Worm (Caenorhabditis elegans) whole organism, mixed stage, embryonic: ENCODE results near the gene C04A11.2.
A peak's percentile ranks its signal among the peaks of the same experiment; 100 is the strongest.

Experiments used
- M03D4.4 ChIP-seq: sonication (generic microtip); optimal IDR thresholded peaks from 2 replicates; lab custom pipeline; 2017; ENCODE audit warnings: mild to moderate bottlenecking, missing genetic modification characterization, missing compliant biosample characterization
- bed-3 ChIP-seq: fragments of 200-800 bp; sonication (Bioruptor generic); optimal IDR thresholded peaks from 3 replicates; lab custom pipeline; 2018; ENCODE audit warnings: mild to moderate bottlenecking, missing genetic modification characterization, moderate library complexity, missing compliant biosample characterization
- blmp-1 ChIP-seq: fragments of 150-350 bp; optimal IDR thresholded peaks from 2 replicates; lab custom pipeline; 2014; ENCODE audit warnings: missing biosample characterization, missing genetic modification characterization
- ceh-39 ChIP-seq: fragments of 150-350 bp; optimal IDR thresholded peaks from 2 replicates; lab custom pipeline; 2014; ENCODE audit warnings: missing biosample characterization, missing genetic modification characterization
- ceh-43 ChIP-seq: fragments of 200-800 bp; sonication (Bioruptor generic); optimal IDR thresholded peaks from 2 replicates; lab custom pipeline; 2018; ENCODE audit warnings: mild to moderate bottlenecking, missing genetic modification characterization, moderate library complexity, missing compliant biosample characterization
- ceh-83 ChIP-seq: fragments of 200-800 bp; sonication (Bioruptor generic); optimal IDR thresholded peaks from 2 replicates; lab custom pipeline; 2018; ENCODE audit warnings: mild to moderate bottlenecking, missing genetic modification characterization, missing compliant biosample characterization
- ces-1 ChIP-seq: fragments of 150-350 bp; optimal IDR thresholded peaks from 2 replicates; lab custom pipeline; 2014; ENCODE audit warnings: missing biosample characterization, missing genetic modification reagents, missing genetic modification characterization
- cnd-1 ChIP-seq: fragments of 200-800 bp; sonication (Bioruptor generic); optimal IDR thresholded peaks from 2 replicates; lab custom pipeline; 2018; ENCODE audit warnings: mild to moderate bottlenecking, missing genetic modification characterization, missing compliant biosample characterization
- drap-1 ChIP-seq: fragments of 200-800 bp; sonication (Bioruptor generic); optimal IDR thresholded peaks from 3 replicates; lab custom pipeline; 2018; ENCODE audit warnings: mild to moderate bottlenecking, missing genetic modification characterization, missing compliant biosample characterization
- elt-1 ChIP-seq: sonication (generic microtip); optimal IDR thresholded peaks from 2 replicates; lab custom pipeline; 2017; ENCODE audit warnings: missing genetic modification characterization, mild to moderate bottlenecking, missing compliant biosample characterization, antibody characterized with exemption, moderate library complexity, borderline replicate concordance; ENCODE audit not compliant: insufficient read depth
- elt-3 ChIP-seq: fragments of 150-350 bp; optimal IDR thresholded peaks from 2 replicates; lab custom pipeline; 2014; ENCODE audit warnings: missing biosample characterization, missing genetic modification characterization
- flh-1 ChIP-seq: fragments of 200-800 bp; sonication (Bioruptor generic); optimal IDR thresholded peaks from 2 replicates; lab custom pipeline; 2018; ENCODE audit warnings: mild to moderate bottlenecking, missing genetic modification characterization, moderate library complexity, missing compliant biosample characterization
- ham-2 ChIP-seq: fragments of 200-800 bp; sonication (Bioruptor generic); optimal IDR thresholded peaks from 2 replicates; lab custom pipeline; 2018; ENCODE audit warnings: mild to moderate bottlenecking, missing genetic modification characterization, missing compliant biosample characterization
- hlh-1 ChIP-seq: fragments of 150-350 bp; optimal IDR thresholded peaks from 2 replicates; lab custom pipeline; 2014; ENCODE audit warnings: missing biosample characterization, missing genetic modification reagents, missing genetic modification characterization
- lin-13 ChIP-seq: fragments of 150-350 bp; optimal IDR thresholded peaks from 2 replicates; lab custom pipeline; 2014; ENCODE audit warnings: missing biosample characterization, missing genetic modification characterization
- lin-32 ChIP-seq: fragments of 200-800 bp; sonication (Bioruptor generic); optimal IDR thresholded peaks from 2 replicates; lab custom pipeline; 2018; ENCODE audit warnings: mild to moderate bottlenecking, missing genetic modification characterization, missing compliant biosample characterization
- lsy-2 ChIP-seq: fragments of 150-350 bp; optimal IDR thresholded peaks from 2 replicates; lab custom pipeline; 2014; ENCODE audit warnings: missing biosample characterization, missing genetic modification characterization
- mab-5 ChIP-seq: fragments of 150-350 bp; optimal IDR thresholded peaks from 2 replicates; lab custom pipeline; 2014; ENCODE audit warnings: missing biosample characterization, missing genetic modification characterization
- mep-1 ChIP-seq: fragments of 150-350 bp; optimal IDR thresholded peaks from 2 replicates; lab custom pipeline; 2017; ENCODE audit warnings: missing biosample characterization, missing genetic modification reagents, missing genetic modification characterization, inconsistent platforms
- mls-2 ChIP-seq: sonication (generic microtip); optimal IDR thresholded peaks from 2 replicates; lab custom pipeline; 2016; ENCODE audit warnings: mild to moderate bottlenecking, missing genetic modification characterization, moderate library complexity, missing compliant biosample characterization
- nhr-12 ChIP-seq: fragments of 150-350 bp; optimal IDR thresholded peaks from 2 replicates; lab custom pipeline; 2014; ENCODE audit warnings: missing biosample characterization, missing genetic modification characterization
- nhr-2 ChIP-seq: fragments of 150-350 bp; optimal IDR thresholded peaks from 2 replicates; lab custom pipeline; 2014; ENCODE audit warnings: missing biosample characterization, missing genetic modification characterization
- nhr-237 ChIP-seq: fragments of 150-350 bp; optimal IDR thresholded peaks from 2 replicates; lab custom pipeline; 2014; ENCODE audit warnings: missing biosample characterization, missing genetic modification characterization
- nhr-28 ChIP-seq: fragments of 150-350 bp; optimal IDR thresholded peaks from 2 replicates; lab custom pipeline; 2014; ENCODE audit warnings: missing biosample characterization, missing genetic modification characterization
- nhr-76 ChIP-seq: sonication (generic microtip); optimal IDR thresholded peaks from 2 replicates; lab custom pipeline; 2017; ENCODE audit warnings: missing biosample characterization, missing genetic modification characterization
- pha-4 ChIP-seq: fragments of 150-350 bp; optimal IDR thresholded peaks from 2 replicates; lab custom pipeline; 2018; ENCODE audit warnings: missing biosample characterization, missing genetic modification reagents, missing genetic modification characterization
- sem-2 ChIP-seq: fragments of 200-800 bp; sonication (Bioruptor generic); optimal IDR thresholded peaks from 2 replicates; lab custom pipeline; 2018; ENCODE audit warnings: mild to moderate bottlenecking, missing genetic modification characterization, missing compliant biosample characterization
- snpc-4 ChIP-seq: fragments of 150-350 bp; optimal IDR thresholded peaks from 2 replicates; lab custom pipeline; 2014; ENCODE audit warnings: missing biosample characterization, missing genetic modification characterization
- sptf-1 ChIP-seq: sonication (generic microtip); optimal IDR thresholded peaks from 2 replicates; lab custom pipeline; 2017; ENCODE audit warnings: mild to moderate bottlenecking, missing genetic modification characterization, moderate library complexity, missing compliant biosample characterization
- tbx-8 ChIP-seq: fragments of 200-800 bp; sonication (Bioruptor generic); optimal IDR thresholded peaks from 2 replicates; lab custom pipeline; 2018; ENCODE audit warnings: mild to moderate bottlenecking, missing genetic modification characterization, moderate library complexity, missing compliant biosample characterization
- unc-120 ChIP-seq: sonication (generic microtip); optimal IDR thresholded peaks from 2 replicates; lab custom pipeline; 2017; ENCODE audit warnings: missing genetic modification characterization, missing compliant biosample characterization; ENCODE audit not compliant: poor library complexity, severe bottlenecking
- unc-39 ChIP-seq: fragments of 150-350 bp; optimal IDR thresholded peaks from 2 replicates; lab custom pipeline; 2014; ENCODE audit warnings: missing biosample characterization, missing genetic modification characterization
- unc-62 ChIP-seq: fragments of 150-350 bp; optimal IDR thresholded peaks from 2 replicates; lab custom pipeline; 2014; ENCODE audit warnings: missing biosample characterization, missing genetic modification reagents, missing genetic modification characterization
- zip-8 ChIP-seq: fragments of 150-350 bp; optimal IDR thresholded peaks from 2 replicates; lab custom pipeline; 2014; ENCODE audit warnings: missing biosample characterization, missing genetic modification characterization
- ztf-11 ChIP-seq: fragments of 150-350 bp; optimal IDR thresholded peaks from 2 replicates; lab custom pipeline; 2014; ENCODE audit warnings: missing biosample characterization, missing genetic modification characterization

C04A11.2 gene

ce11 chrX:13685725-13686124 lies 17.1 kb upstream of the C04A11.2 start:
- TF ChIP-seq bed-3 (GFP tag; lab: Kevin White, UChicago) = no peak
- no peak for TF ChIP-seq zip-8 (tag; lab: Kevin White, UChicago)
- no peak for TF ChIP-seq nhr-2 (tag; lab: Kevin White, UChicago)
- no peak for TF ChIP-seq nhr-237 (tag; lab: Kevin White, UChicago)

ce11 chrX:13676892-13677291 lies 8.3 kb upstream of the C04A11.2 start, which contains the start of gene gck-4:
TSS of gene gck-4 (plus strand) at chrX:13677192.
- no peak for TF ChIP-seq nhr-12 (tag; lab: Kevin White, UChicago)
- no peak for TF ChIP-seq ces-1 (GFP tag; lab: Kevin White, UChicago)
- no peak for TF ChIP-seq ceh-39 (tag; lab: Kevin White, UChicago)

- no peak for TF ChIP-seq ceh-43 (GFP tag; lab: Kevin White, UChicago)
- no peak for TF ChIP-seq unc-62 (GFP tag; lab: Kevin White, UChicago)
- no peak for TF ChIP-seq nhr-76 (tag; lab: Kevin White, UChicago)
- peak; percentile 92 for TF ChIP-seq ham-2 (GFP tag; lab: Kevin White, UChicago)
- no peak for TF ChIP-seq lin-13
- TF ChIP-seq sem-2 (GFP tag; lab: Kevin White, UChicago) = no peak
- no peak for TF ChIP-seq ztf-11 (tag; lab: Kevin White, UChicago)
- no peak for TF ChIP-seq cnd-1 (tag; lab: Kevin White, UChicago)
- TF ChIP-seq mls-2 (tag; lab: Kevin White, UChicago) = peak; percentile 48
- peak; percentile 13 for TF ChIP-seq unc-120 (tag; lab: Kevin White, UChicago)
- no peak for TF ChIP-seq nhr-12 (tag; lab: Kevin White, UChicago)
- peak; percentile 29 for TF ChIP-seq nhr-2 (tag; lab: Kevin White, UChicago)
- TF ChIP-seq pha-4 (tag; lab: Kevin White, UChicago) = no peak
- TF ChIP-seq sptf-1 (tag; lab: Kevin White, UChicago) = peak; percentile 51
- peak; percentile 17 for TF ChIP-seq ceh-39 (tag; lab: Kevin White, UChicago)
- TF ChIP-seq tbx-8 (GFP tag; lab: Kevin White, UChicago) = no peak
Measured at ce11 chrX:13675444-13675843, 6.8 kb upstream of the C04A11.2 start.

- TF ChIP-seq elt-1 (tag; lab: Kevin White, UChicago) (peak; percentile 35), ztf-11 (tag; lab: Kevin White, UChicago) (no peak), bed-3 (GFP tag; lab: Kevin White, UChicago) (no peak), blmp-1 (tag; lab: Kevin White, UChicago) (no peak), snpc-4 (no peak), elt-3 (no peak), unc-39 (tag; lab: Kevin White, UChicago) (no peak)
Measured at ce11 chrX:13672622-13673021, 4.0 kb upstream of the C04A11.2 start.

ce11 chrX:13670966-13671365 lies 2.3 kb upstream of the C04A11.2 start:
- TF ChIP-seq flh-1 (GFP tag; lab: Kevin White, UChicago) (no peak), sem-2 (GFP tag; lab: Kevin White, UChicago) (no peak), ces-1 (GFP tag; lab: Kevin White, UChicago) (no peak), lsy-2 (tag; lab: Kevin White, UChicago) (no peak), hlh-1 (tag; lab: Kevin White, UChicago) (peak; percentile 60), nhr-28 (tag; lab: Kevin White, UChicago) (no peak)

- TF ChIP-seq tbx-8 (GFP tag; lab: Kevin White, UChicago) = no peak
- no peak for TF ChIP-seq sem-2 (GFP tag; lab: Kevin White, UChicago)
- peak; percentile 72 for TF ChIP-seq mep-1 (tag; lab: Kevin White, UChicago)
- TF ChIP-seq drap-1 = no peak
- no peak for TF ChIP-seq ceh-83 (GFP tag; lab: Kevin White, UChicago)
- no peak for TF ChIP-seq flh-1 (GFP tag; lab: Kevin White, UChicago)
- no peak for TF ChIP-seq zip-8 (tag; lab: Kevin White, UChicago)
- TF ChIP-seq mab-5 (tag; lab: Kevin White, UChicago) = no peak
- TF ChIP-seq unc-62 (GFP tag; lab: Kevin White, UChicago) = no peak
- no peak for TF ChIP-seq elt-3
- peak; percentile 26 for TF ChIP-seq nhr-237 (tag; lab: Kevin White, UChicago)
- TF ChIP-seq nhr-28 (tag; lab: Kevin White, UChicago) = no peak
- TF ChIP-seq ceh-43 (GFP tag; lab: Kevin White, UChicago) = no peak
- no peak for TF ChIP-seq mls-2 (tag; lab: Kevin White, UChicago)
- TF ChIP-seq sptf-1 (tag; lab: Kevin White, UChicago) = no peak
- TF ChIP-seq ztf-11 (tag; lab: Kevin White, UChicago) = no peak
- TF ChIP-seq hlh-1 (tag; lab: Kevin White, UChicago) = no peak
- no peak for TF ChIP-seq lin-32 (GFP tag; lab: Kevin White, UChicago)
- TF ChIP-seq nhr-2 (tag; lab: Kevin White, UChicago) = no peak
- peak; percentile 6 for TF ChIP-seq lsy-2 (tag; lab: Kevin White, UChicago)
- TF ChIP-seq nhr-12 (tag; lab: Kevin White, UChicago) = no peak
- TF ChIP-seq unc-120 (tag; lab: Kevin White, UChicago) = no peak
- no peak for TF ChIP-seq unc-39 (tag; lab: Kevin White, UChicago)
- TF ChIP-seq cnd-1 (tag; lab: Kevin White, UChicago) = no peak
- TF ChIP-seq pha-4 (tag; lab: Kevin White, UChicago) = peak; percentile 80
- TF ChIP-seq ces-1 (GFP tag; lab: Kevin White, UChicago) = peak; percentile 33
- no peak for TF ChIP-seq blmp-1 (tag; lab: Kevin White, UChicago)
- TF ChIP-seq M03D4.4 = no peak
- no peak for TF ChIP-seq snpc-4
- no peak for TF ChIP-seq ham-2 (GFP tag; lab: Kevin White, UChicago)
- TF ChIP-seq ceh-39 (tag; lab: Kevin White, UChicago) = no peak
- peak; percentile 14 for TF ChIP-seq lin-13
- TF ChIP-seq nhr-76 (tag; lab: Kevin White, UChicago) = no peak
Measured at ce11 chrX:13669641-13670040, 1.0 kb upstream of the C04A11.2 start.
